Worm (Caenorhabditis elegans) whole organism, mixed stage, embryonic: Measurements from ENCODE around the gene Y27F2A.10.

Source experiments
- M03D4.4 ChIP-seq: sonication (generic microtip); optimal IDR thresholded peaks from 2 replicates; lab custom pipeline; 2017; ENCODE audit warnings: mild to moderate bottlenecking, missing genetic modification characterization, missing compliant biosample characterization
- elt-3 ChIP-seq: fragments of 150-350 bp; optimal IDR thresholded peaks from 2 replicates; lab custom pipeline; 2014; ENCODE audit warnings: missing biosample characterization, missing genetic modification characterization
- nhr-237 ChIP-seq: fragments of 150-350 bp; optimal IDR thresholded peaks from 2 replicates; lab custom pipeline; 2014; ENCODE audit warnings: missing biosample characterization, missing genetic modification characterization
- nhr-76 ChIP-seq: sonication (generic microtip); optimal IDR thresholded peaks from 2 replicates; lab custom pipeline; 2017; ENCODE audit warnings: missing biosample characterization, missing genetic modification characterization
- unc-62 ChIP-seq: fragments of 150-350 bp; optimal IDR thresholded peaks from 2 replicates; lab custom pipeline; 2014; ENCODE audit warnings: missing biosample characterization, missing genetic modification reagents, missing genetic modification characterization
- zip-8 ChIP-seq: fragments of 150-350 bp; optimal IDR thresholded peaks from 2 replicates; lab custom pipeline; 2014; ENCODE audit warnings: missing biosample characterization, missing genetic modification characterization

DNA sequence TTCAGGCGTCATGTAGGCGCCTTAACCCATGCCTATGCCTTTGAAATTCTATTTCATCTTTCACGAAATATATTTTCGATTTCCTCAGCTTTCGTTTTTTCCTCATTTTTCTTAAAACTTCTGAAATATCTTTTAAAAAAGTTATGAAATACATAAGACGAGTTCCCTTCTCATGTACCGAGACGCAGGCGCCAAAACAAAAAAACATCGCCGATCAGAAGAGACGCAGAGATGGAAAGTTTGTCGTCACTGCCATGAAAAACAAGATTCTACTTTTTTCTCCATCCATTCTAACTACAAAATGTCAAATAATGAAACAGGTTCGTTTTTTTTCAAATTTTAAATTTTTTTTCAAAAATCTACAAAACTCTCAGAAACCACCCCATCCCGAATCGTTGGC, 43.1 kb downstream of the Y27F2A.10 start, which contains the start of gene chil-24:
- no peak for TF ChIP-seq nhr-76 (tag; lab: Kevin White, UChicago)
- no peak for TF ChIP-seq elt-3 (tag; lab: Kevin White, UChicago)
- TF ChIP-seq zip-8 (tag; lab: Kevin White, UChicago), result no peak
- TF ChIP-seq unc-62, result no peak
- TF ChIP-seq M03D4.4 (tag; lab: Kevin White, UChicago), result no peak
- no peak for TF ChIP-seq nhr-237 (tag; lab: Kevin White, UChicago)
